Fruit fly (Drosophila melanogaster) whole organism, embryonic: ENCODE data around the gene CG12224.
A peak's percentile ranks its signal among the peaks of the same experiment; 100 is the strongest.

ENCODE experiments used
- Blimp-1 ChIP-seq: fragments of 200-800 bp; sonication (Bioruptor generic); optimal IDR thresholded peaks from 3 replicates; lab custom pipeline; 2018; ENCODE audit warnings: missing biosample characterization, missing genetic modification characterization, mild to moderate bottlenecking, moderate library complexity, missing genetic modification reagents
- BtbVII ChIP-seq: fragments of 200-800 bp; sonication (Bioruptor generic); optimal IDR thresholded peaks from 3 replicates; lab custom pipeline; 2017; ENCODE audit warnings: missing biosample characterization, mild to moderate bottlenecking, missing genetic modification characterization
- CG10462 ChIP-seq: fragments of 200-800 bp; sonication (Bioruptor generic); optimal IDR thresholded peaks from 2 replicates; lab custom pipeline; 2016; ENCODE audit warnings: missing biosample characterization, missing genetic modification characterization
- CG10654 ChIP-seq: fragments of 200-800 bp; sonication (Bioruptor generic); optimal IDR thresholded peaks from 2 replicates; lab custom pipeline; 2016; ENCODE audit warnings: missing biosample characterization, missing genetic modification characterization
- CG11504 ChIP-seq: fragments of 200-800 bp; sonication (Bioruptor generic); optimal IDR thresholded peaks from 3 replicates; lab custom pipeline; 2019; ENCODE audit warnings: missing biosample characterization, mild to moderate bottlenecking, missing genetic modification characterization, moderate library complexity
- CG1602 ChIP-seq: fragments of 200-800 bp; sonication (Bioruptor generic); optimal IDR thresholded peaks from 3 replicates; lab custom pipeline; 2016; ENCODE audit warnings: missing biosample characterization, missing genetic modification characterization
- CG16779 ChIP-seq: fragments of 200-800 bp; sonication (Bioruptor generic); IDR thresholded peaks from 2 replicates; pipeline ENCODE4 v1.3.6; 2022; ENCODE audit warnings: missing biosample characterization, missing genetic modification characterization
- CG16863 ChIP-seq: fragments of 200-800 bp; sonication (Bioruptor generic); optimal IDR thresholded peaks from 3 replicates; lab custom pipeline; 2016; ENCODE audit warnings: missing biosample characterization, missing genetic modification characterization
- CG17912 ChIP-seq: fragments of 200-800 bp; sonication (Bioruptor generic); optimal IDR thresholded peaks from 2 replicates; lab custom pipeline; 2018; ENCODE audit warnings: missing biosample characterization, mild to moderate bottlenecking, missing genetic modification characterization
- CG1832 ChIP-seq: fragments of 200-800 bp; sonication (Bioruptor generic); optimal IDR thresholded peaks from 2 replicates; lab custom pipeline; 2017; ENCODE audit warnings: missing biosample characterization, mild to moderate bottlenecking, missing genetic modification characterization, inconsistent platforms
- CG18619 ChIP-seq: fragments of 200-800 bp; sonication (Bioruptor generic); optimal IDR thresholded peaks from 3 replicates; lab custom pipeline; 2017; ENCODE audit warnings: missing biosample characterization, mild to moderate bottlenecking, missing genetic modification characterization
- CG31224 ChIP-seq: fragments of 200-800 bp; sonication (Bioruptor generic); IDR thresholded peaks from 2 replicates; pipeline ENCODE4 v1.3.6; 2022; ENCODE audit warnings: missing biosample characterization, missing genetic modification characterization
- CG31388 ChIP-seq: fragments of 200-800 bp; sonication (Bioruptor generic); optimal IDR thresholded peaks from 2 replicates; lab custom pipeline; 2016; ENCODE audit warnings: missing biosample characterization, missing genetic modification characterization
- CG33557 ChIP-seq: fragments of 200-800 bp; sonication (Bioruptor generic); optimal IDR thresholded peaks from 2 replicates; lab custom pipeline; 2019; ENCODE audit warnings: missing biosample characterization, mild to moderate bottlenecking, missing genetic modification characterization, moderate library complexity
- CG3995 ChIP-seq: fragments of 200-800 bp; sonication (Bioruptor generic); optimal IDR thresholded peaks from 3 replicates; lab custom pipeline; 2016; ENCODE audit warnings: missing biosample characterization, missing genetic modification characterization
- CG42726 ChIP-seq: fragments of 200-800 bp; sonication (Bioruptor generic); IDR thresholded peaks from 2 replicates; pipeline ENCODE4 v1.3.6; 2022; ENCODE audit warnings: missing biosample characterization, missing genetic modification characterization; ENCODE audit not compliant: partially characterized antibody
- CG6654 ChIP-seq: fragments of 200-800 bp; sonication (Bioruptor generic); optimal IDR thresholded peaks from 2 replicates; lab custom pipeline; 2017; ENCODE audit warnings: missing biosample characterization, mild to moderate bottlenecking, missing genetic modification characterization
- CG6683 ChIP-seq: fragments of 200-800 bp; sonication (Bioruptor generic); optimal IDR thresholded peaks from 2 replicates; lab custom pipeline; 2017; ENCODE audit warnings: missing biosample characterization, mild to moderate bottlenecking, missing genetic modification characterization, missing genetic modification reagents
- CG6854 ChIP-seq: fragments of 200-800 bp; sonication (Bioruptor generic); optimal IDR thresholded peaks from 3 replicates; lab custom pipeline; 2017; ENCODE audit warnings: missing biosample characterization, mild to moderate bottlenecking, missing genetic modification characterization
- CG7786 ChIP-seq: fragments of 200-800 bp; sonication (Bioruptor generic); optimal IDR thresholded peaks from 2 replicates; lab custom pipeline; 2016; ENCODE audit warnings: missing biosample characterization, missing genetic modification characterization
- CG8290 ChIP-seq, 3 experiments: fragments of 200-800 bp; sonication (Bioruptor generic); optimal IDR thresholded peaks; 2 replicates each; lab custom pipeline; 2016 to 2019; ENCODE audit warnings: missing biosample characterization in 3 of 3, missing genetic modification characterization in 3 of 3, mild to moderate bottlenecking in 2 of 3, moderate library complexity in 1 of 3
- CoRest ChIP-seq: fragments of 200-800 bp; sonication (Bioruptor generic); optimal IDR thresholded peaks from 3 replicates; lab custom pipeline; 2018; ENCODE audit warnings: missing biosample characterization, mild to moderate bottlenecking, missing genetic modification characterization, moderate library complexity
- Dip3 ChIP-seq: fragments of 200-800 bp; sonication (Bioruptor generic); optimal IDR thresholded peaks from 3 replicates; lab custom pipeline; 2016; ENCODE audit warnings: missing biosample characterization, missing genetic modification characterization
- Hr51 ChIP-seq, 2 experiments: fragments of 200-800 bp; sonication (Bioruptor generic); optimal IDR thresholded peaks; 2 replicates in 1 of 2; 3 replicates in 1 of 2; lab custom pipeline; 2016 to 2018; ENCODE audit warnings: missing biosample characterization in 2 of 2, missing genetic modification characterization in 2 of 2, mild to moderate bottlenecking in 1 of 2, moderate library complexity in 1 of 2
- Myb ChIP-seq: fragments of 200-800 bp; sonication (Bioruptor generic); optimal IDR thresholded peaks from 2 replicates; lab custom pipeline; 2016; ENCODE audit warnings: missing biosample characterization, missing genetic modification characterization
- NC2α ChIP-seq: fragments of 200-800 bp; sonication (Bioruptor generic); optimal IDR thresholded peaks from 2 replicates; lab custom pipeline; 2016; ENCODE audit warnings: missing biosample characterization, missing genetic modification characterization
- NK7.1 ChIP-seq: fragments of 200-800 bp; sonication (Bioruptor generic); optimal IDR thresholded peaks from 3 replicates; lab custom pipeline; 2016; ENCODE audit warnings: missing biosample characterization, missing genetic modification characterization
- Nf-YC ChIP-seq: fragments of 200-800 bp; optimal IDR thresholded peaks from 3 replicates; lab custom pipeline; 2019; ENCODE audit warnings: missing biosample characterization, mild to moderate bottlenecking, missing genetic modification characterization, moderate library complexity
- Oli ChIP-seq: fragments of 200-800 bp; sonication (Bioruptor generic); optimal IDR thresholded peaks from 2 replicates; lab custom pipeline; 2018; ENCODE audit warnings: missing biosample characterization, mild to moderate bottlenecking, missing genetic modification characterization, moderate library complexity
- Poxn ChIP-seq: fragments of 200-800 bp; sonication (Bioruptor generic); IDR thresholded peaks from 2 replicates; pipeline ENCODE4 v1.3.6; 2022; ENCODE audit warnings: missing biosample characterization, missing genetic modification characterization
- Side ChIP-seq: fragments of 200-800 bp; sonication (Bioruptor generic); optimal IDR thresholded peaks from 2 replicates; lab custom pipeline; 2016; ENCODE audit warnings: missing biosample characterization, missing genetic modification characterization
- Sin3A ChIP-seq: fragments of >200 bp; optimal IDR thresholded peaks from 2 replicates; lab custom pipeline; 2018
- caup ChIP-seq: fragments of 200-800 bp; sonication (Bioruptor generic); optimal IDR thresholded peaks from 3 replicates; lab custom pipeline; 2017; ENCODE audit warnings: missing biosample characterization, mild to moderate bottlenecking, missing genetic modification characterization, moderate library complexity; ENCODE audit not compliant: severe bottlenecking
- chinmo ChIP-seq: fragments of 200-800 bp; sonication (Bioruptor generic); IDR thresholded peaks from 4 replicates; pipeline ENCODE4 v1.3.6; 2022; ENCODE audit warnings: missing biosample characterization, missing genetic modification characterization; ENCODE audit not compliant: partially characterized antibody
- cwo ChIP-seq: fragments of 200-800 bp; sonication (Bioruptor generic); optimal IDR thresholded peaks from 3 replicates; lab custom pipeline; 2017; ENCODE audit warnings: missing biosample characterization, missing genetic modification characterization, mild to moderate bottlenecking, moderate library complexity, missing genetic modification reagents
- esg ChIP-seq: fragments of 200-800 bp; sonication (Bioruptor generic); conservative IDR thresholded peaks from 2 replicates; pipeline ENCODE4 v1.3.6; 2022; ENCODE audit warnings: missing biosample characterization, missing genetic modification characterization
- gro ChIP-seq: fragments of 200-800 bp; sonication (Bioruptor generic); optimal IDR thresholded peaks from 2 replicates; lab custom pipeline; 2016; ENCODE audit warnings: missing biosample characterization, missing genetic modification characterization
- hb ChIP-seq: fragments of 200-800 bp; sonication (Bioruptor generic); IDR thresholded peaks from 3 replicates; pipeline ENCODE4 v1.3.6; 2022; ENCODE audit warnings: missing biosample characterization, missing genetic modification characterization; ENCODE audit not compliant: partially characterized antibody
- ken ChIP-seq: fragments of 200-800 bp; sonication (Bioruptor generic); IDR thresholded peaks from 3 replicates; pipeline ENCODE4 v1.3.6; 2022; ENCODE audit warnings: missing biosample characterization, missing genetic modification characterization
- maf-S ChIP-seq: fragments of 200-800 bp; sonication (Bioruptor generic); optimal IDR thresholded peaks from 2 replicates; lab custom pipeline; 2016; ENCODE audit warnings: missing biosample characterization, missing genetic modification characterization
- mirr ChIP-seq: fragments of 200-800 bp; sonication (Bioruptor generic); optimal IDR thresholded peaks from 3 replicates; lab custom pipeline; 2018; ENCODE audit warnings: missing biosample characterization, mild to moderate bottlenecking, missing genetic modification characterization
- otp ChIP-seq: fragments of 200-800 bp; sonication (Bioruptor generic); IDR thresholded peaks from 3 replicates; pipeline ENCODE4, ENCODE4 v1.3.6; 2022; ENCODE audit warnings: missing biosample characterization, missing genetic modification characterization
- pho ChIP-seq: fragments of 200-800 bp; sonication (Bioruptor generic); optimal IDR thresholded peaks from 2 replicates; lab custom pipeline; 2016; ENCODE audit warnings: missing biosample characterization, missing genetic modification characterization
- ranshi ChIP-seq: fragments of 200-800 bp; sonication (Bioruptor generic); IDR thresholded peaks from 2 replicates; pipeline ENCODE4 v1.3.6; 2022; ENCODE audit warnings: missing biosample characterization, missing genetic modification characterization
- sob ChIP-seq: fragments of 200-800 bp; sonication (Bioruptor generic); IDR thresholded peaks from 2 replicates; pipeline ENCODE4 v1.3.6; 2022; ENCODE audit warnings: missing biosample characterization, missing genetic modification characterization
- tap ChIP-seq: fragments of 200-800 bp; optimal IDR thresholded peaks from 3 replicates; lab custom pipeline; 2019; ENCODE audit warnings: missing biosample characterization, mild to moderate bottlenecking, missing genetic modification characterization, moderate library complexity
- unc-4 ChIP-seq: fragments of 200-800 bp; sonication (Bioruptor generic); IDR thresholded peaks from 2 replicates; pipeline ENCODE4 v1.3.6; 2022; ENCODE audit warnings: missing biosample characterization, missing genetic modification characterization; ENCODE audit not compliant: partially characterized antibody
- wek ChIP-seq: fragments of 200-800 bp; sonication (Bioruptor generic); optimal IDR thresholded peaks from 3 replicates; lab custom pipeline; 2018; ENCODE audit warnings: missing biosample characterization, mild to moderate bottlenecking, missing genetic modification characterization, moderate library complexity
- z ChIP-seq: fragments of 200-800 bp; sonication (Bioruptor generic); IDR thresholded peaks from 3 replicates; pipeline ENCODE4 v1.3.6; 2022; ENCODE audit warnings: missing biosample characterization, missing genetic modification characterization

Gene CG12224

DNA sequence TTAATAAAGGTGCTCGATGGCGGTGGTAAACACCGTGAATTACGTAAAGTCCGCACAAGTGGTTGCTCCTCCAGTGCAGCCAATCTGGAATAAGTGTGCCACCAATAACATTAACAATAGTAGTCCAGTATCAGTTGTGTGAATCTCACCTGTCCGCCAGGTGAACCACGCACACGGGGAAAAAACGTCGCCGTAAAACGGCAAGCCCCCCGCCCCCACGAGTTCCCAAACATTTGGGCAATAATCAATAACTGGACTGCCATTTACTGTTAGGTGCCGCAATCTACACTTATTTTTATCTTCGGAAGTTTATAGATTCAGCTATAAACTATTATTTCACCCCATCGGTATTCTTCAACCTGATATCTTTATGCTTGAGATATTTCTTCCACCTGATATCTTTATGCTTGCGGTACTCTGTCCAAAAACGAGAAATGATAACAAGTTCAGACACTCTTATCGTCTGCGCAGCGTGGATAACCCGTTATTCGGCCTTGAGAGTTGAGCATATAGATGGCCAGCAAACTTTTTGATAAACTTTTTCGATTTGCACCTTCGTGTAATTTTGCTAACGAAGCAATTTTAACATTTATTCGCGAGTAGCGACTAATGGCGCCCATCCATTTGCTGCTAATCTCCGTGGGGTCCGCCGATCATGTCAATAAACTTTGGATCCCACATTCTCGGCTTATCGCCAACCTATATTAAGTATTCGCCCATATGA lies 13.7 kb downstream of the CG12224 start (continued):
- TF ChIP-seq hb (GFP tag; lab: Robert Waterston, UW) (no peak), CG6654 (no peak), mirr (peak; percentile 91), Poxn (GFP tag; lab: Robert Waterston, UW) (no peak), CG42726 (GFP tag; lab: Robert Waterston, UW) (no peak), esg (no peak), unc-4 (GFP tag; lab: Robert Waterston, UW) (no peak), Sin3A (lab: Kevin White, UChicago) (no peak), NK7.1 (GFP tag; lab: Kevin White, UChicago) (no peak), z (GFP tag; lab: Robert Waterston, UW) (no peak), ken (GFP tag; lab: Robert Waterston, UW) (no peak), CG7786 (GFP tag; lab: Kevin White, UChicago) (no peak), tap (no peak), CG1832 (GFP tag; lab: Kevin White, UChicago) (no peak), CG6683 (GFP tag; lab: Kevin White, UChicago) (no peak), CG1602 (no peak), CG31388 (GFP tag; lab: Kevin White, UChicago) (no peak), otp (GFP tag; lab: Robert Waterston, UW) (no peak), CG11504 (tag; lab: Kevin White, UChicago) (no peak), CoRest (tag; lab: Kevin White, UChicago) (no peak), CG10654 (GFP tag; lab: Kevin White, UChicago) (no peak), gro (no peak), CG3995 (no peak), Nf-YC (tag; lab: Kevin White, UChicago) (no peak), CG18619 (GFP tag; lab: Kevin White, UChicago) (no peak), Myb (GFP tag; lab: Kevin White, UChicago) (no peak), CG10462 (GFP tag; lab: Kevin White, UChicago) (no peak), ranshi (GFP tag; lab: Robert Waterston, UW) (no peak), chinmo (GFP tag; lab: Robert Waterston, UW) (0 out of 4 replicates have a peak, but pooled peaks have one; percentile 15), CG17912 (GFP tag; lab: Kevin White, UChicago) (no peak), Blimp-1 (GFP tag; lab: Kevin White, UChicago) (no peak), Hr51 (GFP tag; optimal IDR thresholded peaks at IDR 0.05; lab: Kevin White, UChicago) (no peak), wek (GFP tag; lab: Kevin White, UChicago) (no peak), CG16779 (no peak), BtbVII (GFP tag; lab: Kevin White, UChicago) (peak; percentile 54), Dip3 (GFP tag; lab: Kevin White, UChicago) (no peak), Side (GFP tag; lab: Kevin White, UChicago) (no peak), NC2α (GFP tag; lab: Kevin White, UChicago) (no peak), CG6854 (no peak), CG33557 (no peak), CG16863 (no peak), Oli (tag; lab: Kevin White, UChicago) (no peak), maf-S (GFP tag; lab: Kevin White, UChicago) (no peak), caup (no peak), CG8290 (GFP tag; optimal IDR thresholded peaks at IDR 0.05; lab: Kevin White, UChicago) (no peak), CG8290 (tag; optimal IDR thresholded peaks at IDR 0.05; lab: Kevin White, UChicago) (peak in 1 of 2 experiments; percentile 31), cwo (GFP tag; lab: Kevin White, UChicago) (peak; percentile 69), sob (no peak), CG31224 (GFP tag; lab: Robert Waterston, UW) (no peak), pho (GFP tag; lab: Kevin White, UChicago) (no peak)
